Worm (Caenorhabditis elegans): ENCODE results near the gene F13H8.3.

ce11 chrII:6263685-6264084 lies at the start of gene F13H8.3:
- TF ChIP-seq med-1 (GFP tag; optimal IDR thresholded peaks at IDR 0.05; ENCODE audit: insufficient read depth): no peak
- TF ChIP-seq tab-1 (GFP tag; IDR thresholded peaks at IDR 0.05): no peak

Measured in whole organism, midembryonic.